Worm (Caenorhabditis elegans): ENCODE data around the gene K06H7.8.

K06H7.8 gene

ce11 chrIII:8088235-8088634, 9.8 kb downstream of the K06H7.8 start, which contains the start of gene vms-1:
TSS of gene vms-1 (plus strand) at chrIII:8088535.
- TF ChIP-seq tlp-1 (tag; optimal IDR thresholded peaks at IDR 0.05) (no peak), aha-1 (tag; optimal IDR thresholded peaks at IDR 0.05) (no peak), unc-130 (tag; optimal IDR thresholded peaks at IDR 0.05) (no peak), fkh-8 (tag; optimal IDR thresholded peaks at IDR 0.05) (no peak), skn-1 (tag; optimal IDR thresholded peaks at IDR 0.05) (no peak), nhr-90 (tag; optimal IDR thresholded peaks at IDR 0.05; ENCODE audit: poor library complexity) (no peak), efl-3 (GFP tag; optimal IDR thresholded peaks at IDR 0.05) (no peak), sox-4 (tag; optimal IDR thresholded peaks at IDR 0.05) (no peak), unc-98 (GFP tag; IDR thresholded peaks at IDR 0.05) (no peak)

ce11 chrIII:8085355-8085754, 12.7 kb downstream of the K06H7.8 start, which contains the start of the genes K06H7.7 and grp-1:
TSS of gene K06H7.7 (minus strand) at chrIII:8085475.
TSS of gene grp-1 (plus strand) at chrIII:8085705.
- TF ChIP-seq dsc-1 (tag; optimal IDR thresholded peaks at IDR 0.05) (peak; percentile 44), tbx-2 (tag; optimal IDR thresholded peaks at IDR 0.05) (peak; percentile 52), snu-23 (GFP tag; optimal IDR thresholded peaks at IDR 0.05) (peak; percentile 77), unc-130 (tag; optimal IDR thresholded peaks at IDR 0.05) (no peak), hpl-2 (GFP tag; optimal IDR thresholded peaks at IDR 0.05) (no peak), vab-15 (tag; optimal IDR thresholded peaks at IDR 0.05) (no peak), lin-39 (tag; optimal IDR thresholded peaks at IDR 0.05) (no peak), ztf-4 (tag; optimal IDR thresholded peaks at IDR 0.05) (no peak), rnt-1 (tag; optimal IDR thresholded peaks at IDR 0.05) (peak; percentile 53), ceh-8 (GFP tag; optimal IDR thresholded peaks at IDR 0.05) (no peak), lin-35 (GFP tag; optimal IDR thresholded peaks at IDR 0.05) (peak; percentile 75 to 82), fos-1 (tag; optimal IDR thresholded peaks at IDR 0.05) (peak; percentile 6), nhr-19 (GFP tag; conservative IDR thresholded peaks at IDR 0.05) (peak; percentile 40; the same call in 1 of the 2 replicates), tlp-1 (tag; optimal IDR thresholded peaks at IDR 0.05) (no peak), unc-30 (tag; optimal IDR thresholded peaks at IDR 0.05) (no peak), jun-1 (tag; optimal IDR thresholded peaks at IDR 0.05) (peak; percentile 19), mab-9 (GFP tag; IDR thresholded peaks at IDR 0.05) (no peak), nhr-84 (tag; optimal IDR thresholded peaks at IDR 0.05) (no peak), ceh-88 (GFP tag; IDR thresholded peaks at IDR 0.05) (no peak), nhr-28 (tag; optimal IDR thresholded peaks at IDR 0.05) (no peak), nhr-237 (tag; optimal IDR thresholded peaks at IDR 0.05) (no peak), aha-1 (tag; optimal IDR thresholded peaks at IDR 0.05) (no peak), elt-2 (tag; optimal IDR thresholded peaks at IDR 0.05) (no peak), ceh-82 (tag; optimal IDR thresholded peaks at IDR 0.05) (peak; percentile 37 to 52 (median 40)), Y116A8C.19 (tag; optimal IDR thresholded peaks at IDR 0.05; ENCODE audit: borderline replicate concordance) (no peak), hlh-4 (tag; optimal IDR thresholded peaks at IDR 0.05) (no peak), nhr-90 (tag; optimal IDR thresholded peaks at IDR 0.05; ENCODE audit: poor library complexity) (peak; percentile 42), unc-98 (GFP tag; IDR thresholded peaks at IDR 0.05) (no peak), mef-2 (tag; optimal IDR thresholded peaks at IDR 0.05) (no peak), nhr-85 (tag) (peak; percentile 78), nhr-71 (tag; optimal IDR thresholded peaks at IDR 0.05) (peak; percentile 73), mep-1 (tag; optimal IDR thresholded peaks at IDR 0.05) (peak; percentile 85), mdl-1 (tag; optimal IDR thresholded peaks at IDR 0.05) (no peak), ztf-11 (tag; optimal IDR thresholded peaks at IDR 0.05) (no peak), pqm-1 (tag; optimal IDR thresholded peaks at IDR 0.05) (no peak), efl-1 (optimal IDR thresholded peaks at IDR 0.05) (peak; percentile 74 to 79), efl-1 (GFP tag; optimal IDR thresholded peaks at IDR 0.05 in 1 of 2) (peak; percentile 76 to 97), egl-13 (tag; optimal IDR thresholded peaks at IDR 0.05) (no peak), sox-4 (tag; optimal IDR thresholded peaks at IDR 0.05) (no peak), pax-3 (tag; optimal IDR thresholded peaks at IDR 0.05) (no peak), hlh-17 (GFP tag; optimal IDR thresholded peaks at IDR 0.05; ENCODE audit: borderline replicate concordance) (no peak), unc-62 (GFP tag; optimal IDR thresholded peaks at IDR 0.05) (no peak), nhr-20 (tag; optimal IDR thresholded peaks at IDR 0.05) (peak; percentile 35), elt-3 (tag; optimal IDR thresholded peaks at IDR 0.05) (peak in 1 of 6 experiments; percentile 43), ets-5 (GFP tag; IDR thresholded peaks at IDR 0.05) (no peak), pag-3 (tag; optimal IDR thresholded peaks at IDR 0.05; ENCODE audit: borderline replicate concordance, insufficient read depth) (no peak), isw-1 (GFP tag; IDR thresholded peaks at IDR 0.05) (peak; percentile 44)
